Worm (Caenorhabditis elegans): ENCODE data around the gene C38H2.2.

ce11 chrIII:10361456-10361855, 20.1 kb upstream of the C38H2.2 start:
- no peak for TF ChIP-seq fkh-10 (GFP tag; optimal IDR thresholded peaks at IDR 0.05)
- TF ChIP-seq unc-62 (GFP tag; optimal IDR thresholded peaks at IDR 0.05): no peak
- no peak for TF ChIP-seq nhr-76 (tag; optimal IDR thresholded peaks at IDR 0.05)
- no peak for TF ChIP-seq egl-5 (tag; optimal IDR thresholded peaks at IDR 0.05)
- TF ChIP-seq ceh-82 (tag; optimal IDR thresholded peaks at IDR 0.05): no peak
- no peak for TF ChIP-seq ztf-11 (tag; optimal IDR thresholded peaks at IDR 0.05)

Data from whole organism, L3 larva.